Fruit fly (Drosophila melanogaster) whole organism, prepupa: ENCODE results near the gene CG5708.

Experiments used
- CG3919 ChIP-seq: fragments of 200-800 bp; sonication (Bioruptor generic); optimal IDR thresholded peaks from 3 replicates; lab custom pipeline; 2016; ENCODE audit warnings: missing biosample characterization, missing genetic modification characterization
- CG6854 ChIP-seq: fragments of 200-800 bp; sonication (Bioruptor generic); optimal IDR thresholded peaks from 2 replicates; lab custom pipeline; 2017; ENCODE audit warnings: missing biosample characterization, mild to moderate bottlenecking, missing genetic modification characterization
- acj6 ChIP-seq: fragments of 200-800 bp; sonication (Bioruptor generic); optimal IDR thresholded peaks from 3 replicates; lab custom pipeline; 2016; ENCODE audit warnings: missing biosample characterization, missing genetic modification characterization
- fd59A ChIP-seq: fragments of 200-800 bp; sonication (Bioruptor generic); optimal IDR thresholded peaks from 2 replicates; lab custom pipeline; 2017; ENCODE audit warnings: missing biosample characterization, mild to moderate bottlenecking, missing genetic modification characterization, missing genetic modification reagents
- pdm3 ChIP-seq: fragments of 200-800 bp; sonication (Bioruptor generic); optimal IDR thresholded peaks from 3 replicates; lab custom pipeline; 2016; ENCODE audit warnings: missing biosample characterization, missing genetic modification characterization

DNA sequence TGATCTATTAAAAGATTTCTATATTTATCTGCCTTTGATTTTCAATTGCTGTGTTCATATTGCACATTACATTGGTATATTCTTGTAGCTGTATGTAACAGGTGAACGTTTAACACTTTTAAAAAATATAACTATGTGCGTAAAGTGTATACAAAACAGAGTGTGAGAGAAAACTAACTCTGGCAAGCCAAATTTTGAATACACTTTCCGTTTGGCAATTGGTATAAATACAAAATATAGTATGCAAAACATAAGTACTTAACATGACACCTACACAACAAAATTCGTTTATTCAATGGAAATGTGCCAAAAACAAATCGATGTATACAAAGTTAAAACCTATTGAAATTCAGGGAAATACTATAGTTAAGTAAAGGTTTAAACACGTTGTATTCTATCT is 6.2 kb upstream of the CG5708 start:
- TF ChIP-seq acj6 (GFP tag; lab: Kevin White, UChicago) (no peak), CG3919 (no peak), fd59A (GFP tag; lab: Kevin White, UChicago) (no peak), CG6854 (GFP tag; lab: Kevin White, UChicago) (no peak), pdm3 (no peak)
